Fruit fly (Drosophila melanogaster): Measurements from ENCODE around the gene spn-A.

spn-A gene

DNA sequence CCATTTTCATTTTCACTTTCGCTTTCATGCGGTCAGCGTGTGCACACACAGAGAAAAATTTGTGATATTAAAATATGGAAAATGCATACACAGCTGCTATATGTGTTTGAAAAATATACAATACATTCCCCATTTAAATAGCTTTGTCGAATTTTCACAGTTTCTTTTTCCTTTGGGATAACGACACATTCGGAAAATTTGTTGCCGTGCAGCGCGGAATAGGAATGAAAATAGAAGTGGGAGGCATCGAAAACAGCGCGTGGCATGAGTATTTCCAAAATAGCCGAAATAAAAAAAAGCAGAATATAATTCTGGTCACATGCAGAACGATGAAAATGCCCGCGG lies 36.8 kb upstream of the spn-A start (continued):
- no peak for TF ChIP-seq stwl (tag; optimal IDR thresholded peaks at IDR 0.05)
- peak; percentile 83 for TF ChIP-seq Drgx (GFP tag; IDR thresholded peaks at IDR 0.05)
- peak; percentile 57 for TF ChIP-seq E2f2 (GFP tag; IDR thresholded peaks at IDR 0.05)
- peak; percentile 21 for TF ChIP-seq D19B (GFP tag; optimal IDR thresholded peaks at IDR 0.05)
- peak; percentile 73 for TF ChIP-seq CG43689 (GFP tag; IDR thresholded peaks at IDR 0.05)
- peak; percentile 82 for TF ChIP-seq Mrtf (GFP tag; IDR thresholded peaks at IDR 0.05)
- TF ChIP-seq ERR (GFP tag; optimal IDR thresholded peaks at IDR 0.05) = peak; percentile 84
- TF ChIP-seq CG16863 (GFP tag; optimal IDR thresholded peaks at IDR 0.05) = peak; percentile 79
- peak; percentile 59; the same call in 1 of the 2 replicates for TF ChIP-seq MBD-R2 (GFP tag; IDR thresholded peaks at IDR 0.05)
- peak; percentile 39 for TF ChIP-seq CG15696 (tag; optimal IDR thresholded peaks at IDR 0.05)
- peak; percentile 4 for TF ChIP-seq grn (GFP tag; optimal IDR thresholded peaks at IDR 0.05)
- TF ChIP-seq sisA (GFP tag; IDR thresholded peaks at IDR 0.05) = peak; percentile 92
- peak; percentile 82 for TF ChIP-seq stc (GFP tag; IDR thresholded peaks at IDR 0.05)
- peak; percentile 18 for TF ChIP-seq Lhr (GFP tag; optimal IDR thresholded peaks at IDR 0.05)
- TF ChIP-seq CG7987 (GFP tag; optimal IDR thresholded peaks at IDR 0.05) = peak; percentile 92
- peak; percentile 57 for TF ChIP-seq emc (GFP tag; optimal IDR thresholded peaks at IDR 0.05)
- peak; percentile 78 to 80 for TF ChIP-seq Hr51 (GFP tag; optimal IDR thresholded peaks at IDR 0.05)
- TF ChIP-seq dmrt99B (tag; optimal IDR thresholded peaks at IDR 0.05) = peak; percentile 87
- peak; percentile 71 for TF ChIP-seq CG3407 (GFP tag; optimal IDR thresholded peaks at IDR 0.05)
- TF ChIP-seq Antp (GFP tag; optimal IDR thresholded peaks at IDR 0.05) = peak; percentile 86
- TF ChIP-seq her (GFP tag; optimal IDR thresholded peaks at IDR 0.05) = peak; percentile 85
- TF ChIP-seq CG13287 (GFP tag; IDR thresholded peaks at IDR 0.05; ENCODE audit: partially characterized antibody) = no peak
- peak; percentile 88 for TF ChIP-seq so (GFP tag; IDR thresholded peaks at IDR 0.05)
- TF ChIP-seq D (optimal IDR thresholded peaks at IDR 0.05) = no peak
- peak; percentile 77 for TF ChIP-seq D (GFP tag; optimal IDR thresholded peaks at IDR 0.05)
- no peak for TF ChIP-seq nom (GFP tag; optimal IDR thresholded peaks at IDR 0.05)
- peak; percentile 82 for TF ChIP-seq CG12219 (GFP tag; optimal IDR thresholded peaks at IDR 0.05)
- TF ChIP-seq shn (GFP tag; optimal IDR thresholded peaks at IDR 0.05) = peak; percentile 67
- TF ChIP-seq trem (tag; optimal IDR thresholded peaks at IDR 0.05) = peak; percentile 66
- peak; percentile 60; the same call in 2 of the 3 replicates for TF ChIP-seq croc (GFP tag; conservative IDR thresholded peaks at IDR 0.05)
- TF ChIP-seq CG7372 (GFP tag; IDR thresholded peaks at IDR 0.05) = peak; percentile 79
- peak; percentile 91 for TF ChIP-seq CG10366 (GFP tag; IDR thresholded peaks at IDR 0.05)
- TF ChIP-seq CG18599 (GFP tag; optimal IDR thresholded peaks at IDR 0.05) = peak; percentile 93
- peak; percentile 78 for TF ChIP-seq CG7357 (GFP tag; IDR thresholded peaks at IDR 0.05)
- peak; percentile 88 for TF ChIP-seq PHDP (tag; optimal IDR thresholded peaks at IDR 0.05)
- TF ChIP-seq Meics (GFP tag; optimal IDR thresholded peaks at IDR 0.05) = peak; percentile 89
- peak; percentile 49 for TF ChIP-seq Deaf1 (tag; optimal IDR thresholded peaks at IDR 0.05)
- TF ChIP-seq CG4707 (GFP tag; optimal IDR thresholded peaks at IDR 0.05) = peak; percentile 56
- TF ChIP-seq Nf-YC (tag; optimal IDR thresholded peaks at IDR 0.05) = peak; percentile 54
- peak; percentile 90 for TF ChIP-seq CG2678 (tag; optimal IDR thresholded peaks at IDR 0.05)
- peak; percentile 82 for TF ChIP-seq pum (GFP tag; optimal IDR thresholded peaks at IDR 0.05)
- TF ChIP-seq CG11456 (GFP tag; IDR thresholded peaks at IDR 0.05) = peak; percentile 90
- TF ChIP-seq HmgD (GFP tag; optimal IDR thresholded peaks at IDR 0.05) = peak; percentile 57
- peak; percentile 65 for TF ChIP-seq CG18764 (GFP tag; optimal IDR thresholded peaks at IDR 0.05)
- peak; percentile 77 for TF ChIP-seq peb (GFP tag; IDR thresholded peaks at IDR 0.05)
- no peak for TF ChIP-seq cg (GFP tag; optimal IDR thresholded peaks at IDR 0.05)
- peak; percentile 86 for TF ChIP-seq pb (GFP tag; optimal IDR thresholded peaks at IDR 0.05)
- peak; percentile 51 for TF ChIP-seq CG11696 (GFP tag; IDR thresholded peaks at IDR 0.05)
- TF ChIP-seq D19A (tag; optimal IDR thresholded peaks at IDR 0.05) = peak; percentile 72
- TF ChIP-seq Med (GFP tag) = peak; percentile 98
- TF ChIP-seq Dp (GFP tag; optimal IDR thresholded peaks at IDR 0.05) = no peak
- TF ChIP-seq bigmax (GFP tag; optimal IDR thresholded peaks at IDR 0.05) = no peak
